Worm (Caenorhabditis elegans): ENCODE measurements around the gene gst-30.

- TF ChIP-seq unc-62 (GFP tag; optimal IDR thresholded peaks at IDR 0.05) = no peak
- TF ChIP-seq unc-130 (GFP tag; optimal IDR thresholded peaks at IDR 0.05) = no peak
- TF ChIP-seq attf-5 (GFP tag; optimal IDR thresholded peaks at IDR 0.05) = no peak
- no peak for TF ChIP-seq K12H6.12 (tag; optimal IDR thresholded peaks at IDR 0.05)
- no peak for TF ChIP-seq ccch-3 (GFP tag; optimal IDR thresholded peaks at IDR 0.05)
- no peak for TF ChIP-seq sptf-2 (GFP tag; optimal IDR thresholded peaks at IDR 0.05)
- no peak for TF ChIP-seq rcor-1 (GFP tag; IDR thresholded peaks at IDR 0.05)
- TF ChIP-seq rpc-1 (optimal IDR thresholded peaks at IDR 0.05) = no peak
- TF ChIP-seq rpc-1 (tag; optimal IDR thresholded peaks at IDR 0.05) = no peak
Measured at ce11 chrII:4960690-4961089, 25.8 kb upstream of the gst-30 start.

All from whole organism, young adult.